Fruit fly (Drosophila melanogaster) whole organism, pupa: ENCODE results near the gene Pex10.

ENCODE experiments used
- CG10348 ChIP-seq: fragments of 200-800 bp; sonication (Bioruptor generic); IDR thresholded peaks from 2 replicates; pipeline ENCODE4 v1.3.6; 2022; ENCODE audit warnings: missing biosample characterization, missing genetic modification characterization
- CG12605 ChIP-seq: fragments of 200-800 bp; sonication (Bioruptor generic); IDR thresholded peaks from 2 replicates; pipeline ENCODE4 v1.3.6; 2022; ENCODE audit warnings: missing biosample characterization, missing genetic modification characterization
- CG13204 ChIP-seq: fragments of 200-800 bp; sonication (Bioruptor generic); optimal IDR thresholded peaks from 2 replicates; lab custom pipeline; 2018; ENCODE audit warnings: missing biosample characterization, mild to moderate bottlenecking, missing genetic modification characterization, moderate library complexity
- CG14655 ChIP-seq: fragments of 200-800 bp; sonication (Bioruptor generic); optimal IDR thresholded peaks from 3 replicates; lab custom pipeline; 2017; ENCODE audit warnings: mild to moderate bottlenecking, missing biosample characterization, missing genetic modification reagents, missing genetic modification characterization
- CG15710 ChIP-seq: fragments of 200-800 bp; sonication (Bioruptor generic); optimal IDR thresholded peaks from 2 replicates; lab custom pipeline; 2018; ENCODE audit warnings: missing biosample characterization, mild to moderate bottlenecking, missing genetic modification characterization, moderate library complexity
- CG17806 ChIP-seq: fragments of 200-800 bp; sonication (Bioruptor generic); optimal IDR thresholded peaks from 2 replicates; lab custom pipeline; 2018; ENCODE audit warnings: missing biosample characterization, mild to moderate bottlenecking, missing genetic modification characterization, moderate library complexity
- CG32121 ChIP-seq: fragments of 200-800 bp; sonication (Bioruptor generic); IDR thresholded peaks from 2 replicates; pipeline ENCODE4 v1.3.6; 2022; ENCODE audit warnings: missing biosample characterization, missing genetic modification characterization
- CG34367 ChIP-seq: fragments of 200-800 bp; sonication (Bioruptor generic); optimal IDR thresholded peaks from 2 replicates; lab custom pipeline; 2018; ENCODE audit warnings: missing biosample characterization, mild to moderate bottlenecking, missing genetic modification characterization
- CG4496 ChIP-seq: fragments of 200-800 bp; sonication (Bioruptor generic); IDR thresholded peaks from 3 replicates; pipeline ENCODE4 v1.3.6; 2022; ENCODE audit warnings: missing biosample characterization, missing genetic modification characterization
- CG8159 ChIP-seq: fragments of 200-800 bp; sonication (Bioruptor generic); optimal IDR thresholded peaks from 3 replicates; lab custom pipeline; 2018; ENCODE audit warnings: missing biosample characterization, mild to moderate bottlenecking, missing genetic modification characterization, moderate library complexity
- CG8301 ChIP-seq: fragments of 200-800 bp; sonication (Bioruptor generic); optimal IDR thresholded peaks from 2 replicates; lab custom pipeline; 2018; ENCODE audit warnings: missing biosample characterization, mild to moderate bottlenecking, missing genetic modification characterization
- CG9948 ChIP-seq: fragments of 200-800 bp; sonication (Bioruptor generic); optimal IDR thresholded peaks from 2 replicates; lab custom pipeline; 2018; ENCODE audit warnings: missing biosample characterization, mild to moderate bottlenecking, missing genetic modification characterization, moderate library complexity
- D1 ChIP-seq: fragments of 200-800 bp; sonication (Bioruptor generic); optimal IDR thresholded peaks from 2 replicates; lab custom pipeline; 2018; ENCODE audit warnings: missing biosample characterization, mild to moderate bottlenecking, missing genetic modification characterization, moderate library complexity
- EcR ChIP-seq: fragments of 200-800 bp; sonication (Bioruptor generic); optimal IDR thresholded peaks from 3 replicates; lab custom pipeline; 2019; ENCODE audit warnings: missing biosample characterization, missing genetic modification characterization, mild to moderate bottlenecking, moderate library complexity, missing genetic modification reagents
- Ets98B ChIP-seq: fragments of 200-800 bp; sonication (Bioruptor generic); IDR thresholded peaks from 2 replicates; pipeline ENCODE4 v1.3.6; 2022; ENCODE audit warnings: missing biosample characterization, missing genetic modification characterization
- Pif1A ChIP-seq: fragments of 200-800 bp; sonication (Bioruptor generic); optimal IDR thresholded peaks from 3 replicates; lab custom pipeline; 2016; ENCODE audit warnings: missing biosample characterization, missing genetic modification characterization
- Pif1B ChIP-seq: fragments of 200-800 bp; sonication (Bioruptor generic); optimal IDR thresholded peaks from 3 replicates; lab custom pipeline; 2016; ENCODE audit warnings: missing biosample characterization, missing genetic modification characterization
- Snoo ChIP-seq: fragments of 200-800 bp; sonication (Bioruptor generic); optimal IDR thresholded peaks from 3 replicates; lab custom pipeline; 2017; ENCODE audit warnings: missing biosample characterization, mild to moderate bottlenecking, missing genetic modification characterization, inconsistent platforms
- fd96Ca ChIP-seq: fragments of 200-800 bp; sonication (Bioruptor generic); IDR thresholded peaks from 3 replicates; pipeline ENCODE4 v1.3.6; 2022; ENCODE audit warnings: missing biosample characterization, missing genetic modification characterization
- gl ChIP-seq: fragments of 200-800 bp; sonication (Bioruptor generic); optimal IDR thresholded peaks from 2 replicates; lab custom pipeline; 2018; ENCODE audit warnings: missing biosample characterization, mild to moderate bottlenecking, missing genetic modification characterization
- rn ChIP-seq: fragments of 200-800 bp; sonication (Bioruptor generic); IDR thresholded peaks from 2 replicates; pipeline ENCODE4 v1.3.6; 2022; ENCODE audit warnings: missing biosample characterization, missing genetic modification characterization

The Pex10 gene

dm6 chr3L:1558178-1558788, at the start of gene Pex10, which contains the start of gene CG12099:
Gene Pex10, plus strand, starts transcription at chr3L:1558228.
Gene CG12099, minus strand, starts transcription at chr3L:1558484.
- TF ChIP-seq CG4496 (GFP tag; lab: Robert Waterston, UW) (peak; percentile 91), gl (tag; lab: Kevin White, UChicago) (no peak), Snoo (peak; percentile 86), EcR (GFP tag; lab: Kevin White, UChicago) (no peak), CG17806 (tag; lab: Kevin White, UChicago) (peak; percentile 64), CG14655 (GFP tag; lab: Kevin White, UChicago) (no peak), CG10348 (peak; percentile 78), CG8301 (tag; lab: Kevin White, UChicago) (peak; percentile 62), Pif1B (GFP tag; lab: Kevin White, UChicago) (peak; percentile 75), CG9948 (tag; lab: Kevin White, UChicago) (peak; percentile 67), CG8159 (peak; percentile 80), CG32121 (GFP tag; lab: Robert Waterston, UW) (peak; percentile 86), CG12605 (no peak), CG15710 (tag; lab: Kevin White, UChicago) (peak; percentile 84), Ets98B (GFP tag; lab: Robert Waterston, UW) (peak; percentile 88), fd96Ca (peak; percentile 93), CG34367 (tag; lab: Kevin White, UChicago) (peak; percentile 51), Pif1A (no peak), rn (GFP tag; lab: Robert Waterston, UW) (peak; percentile 78), CG13204 (GFP tag; lab: Kevin White, UChicago) (no peak), D1 (tag; lab: Kevin White, UChicago) (no peak)
- TF ChIP-seq, all 21 proteins: peak for 14

- TF ChIP-seq CG8301 (tag; lab: Kevin White, UChicago), result peak; percentile 77
- TF ChIP-seq CG13204 (GFP tag; lab: Kevin White, UChicago), result no peak
- peak; percentile 55 for TF ChIP-seq CG15710 (tag; lab: Kevin White, UChicago)
- peak; percentile 77 for TF ChIP-seq CG14655 (GFP tag; lab: Kevin White, UChicago)
- no peak for TF ChIP-seq CG10348
- peak; percentile 63 for TF ChIP-seq CG32121 (GFP tag; lab: Robert Waterston, UW)
- peak; percentile 65 for TF ChIP-seq Pif1A
- TF ChIP-seq CG12605, result peak; percentile 50
- TF ChIP-seq gl (tag; lab: Kevin White, UChicago), result no peak
- TF ChIP-seq rn (GFP tag; lab: Robert Waterston, UW), result 0 out of 2 replicates have a peak, but pooled peaks have one; percentile 23
- TF ChIP-seq fd96Ca, result peak; percentile 84
- TF ChIP-seq CG4496 (GFP tag; lab: Robert Waterston, UW), result peak; percentile 68
- TF ChIP-seq Pif1B (GFP tag; lab: Kevin White, UChicago), result peak; percentile 42
- peak; percentile 51 for TF ChIP-seq CG9948 (tag; lab: Kevin White, UChicago)
- TF ChIP-seq D1 (tag; lab: Kevin White, UChicago), result no peak
- peak; percentile 53 for TF ChIP-seq CG8159
- peak; percentile 1 for TF ChIP-seq CG34367 (tag; lab: Kevin White, UChicago)
- peak; percentile 55 for TF ChIP-seq CG17806 (tag; lab: Kevin White, UChicago)
- TF ChIP-seq Snoo, result peak; percentile 21
- no peak for TF ChIP-seq EcR (GFP tag; lab: Kevin White, UChicago)
- TF ChIP-seq Ets98B (GFP tag; lab: Robert Waterston, UW), result peak; percentile 62
- TF ChIP-seq, all 21 proteins: peak for 16
Measured at dm6 chr3L:1515820-1516540, 42.0 kb upstream of the Pex10 start.

- TF ChIP-seq D1 (tag; lab: Kevin White, UChicago) (no peak), CG12605 (no peak), EcR (GFP tag; lab: Kevin White, UChicago) (no peak), Snoo (no peak), CG34367 (tag; lab: Kevin White, UChicago) (no peak), Pif1B (GFP tag; lab: Kevin White, UChicago) (no peak), CG9948 (tag; lab: Kevin White, UChicago) (no peak), CG32121 (GFP tag; lab: Robert Waterston, UW) (no peak), CG13204 (GFP tag; lab: Kevin White, UChicago) (no peak), CG8301 (tag; lab: Kevin White, UChicago) (no peak), CG4496 (GFP tag; lab: Robert Waterston, UW) (no peak), rn (GFP tag; lab: Robert Waterston, UW) (no peak), CG17806 (tag; lab: Kevin White, UChicago) (no peak), CG15710 (tag; lab: Kevin White, UChicago) (no peak), CG14655 (GFP tag; lab: Kevin White, UChicago) (no peak), Ets98B (GFP tag; lab: Robert Waterston, UW) (no peak), CG8159 (no peak), gl (tag; lab: Kevin White, UChicago) (no peak), fd96Ca (no peak), Pif1A (no peak)
Measured at dm6 chr3L:1516631-1517273, 41.3 kb upstream of the Pex10 start, which contains the start of gene cue. Gene cue, minus strand, starts transcription at chr3L:1517271.

dm6 chr3L:1517274-1518047, 40.6 kb upstream of the Pex10 start:
- no peak for TF ChIP-seq Pif1A
- peak; percentile 39 for TF ChIP-seq CG14655 (GFP tag; lab: Kevin White, UChicago)
- no peak for TF ChIP-seq CG13204 (GFP tag; lab: Kevin White, UChicago)
- TF ChIP-seq CG17806 (tag; lab: Kevin White, UChicago), result peak; percentile 53
- TF ChIP-seq CG12605, result peak; percentile 47
- TF ChIP-seq rn (GFP tag; lab: Robert Waterston, UW), result peak; percentile 57
- TF ChIP-seq CG15710 (tag; lab: Kevin White, UChicago), result peak; percentile 38
- TF ChIP-seq CG8301 (tag; lab: Kevin White, UChicago), result peak; percentile 40
- peak; percentile 16 for TF ChIP-seq CG9948 (tag; lab: Kevin White, UChicago)
- TF ChIP-seq Ets98B (GFP tag; lab: Robert Waterston, UW), result peak; percentile 72
- TF ChIP-seq D1 (tag; lab: Kevin White, UChicago), result no peak
- no peak for TF ChIP-seq EcR (GFP tag; lab: Kevin White, UChicago)
- peak; percentile 88 for TF ChIP-seq CG4496 (GFP tag; lab: Robert Waterston, UW)
- no peak for TF ChIP-seq gl (tag; lab: Kevin White, UChicago)
- TF ChIP-seq Snoo, result peak; percentile 52
- no peak for TF ChIP-seq CG10348
- TF ChIP-seq fd96Ca, result peak; percentile 79
- peak; percentile 12 for TF ChIP-seq CG34367 (tag; lab: Kevin White, UChicago)
- TF ChIP-seq CG8159, result peak; percentile 41
- peak; percentile 75 for TF ChIP-seq Pif1B (GFP tag; lab: Kevin White, UChicago)
- TF ChIP-seq CG32121 (GFP tag; lab: Robert Waterston, UW), result peak; percentile 72
